Fruit fly (Drosophila melanogaster) whole organism, pupa: ENCODE measurements around the gene jvl.

ENCODE experiments used
- CG14655 ChIP-seq: fragments of 200-800 bp; sonication (Bioruptor generic); optimal IDR thresholded peaks from 3 replicates; lab custom pipeline; 2017; ENCODE audit warnings: mild to moderate bottlenecking, missing biosample characterization, missing genetic modification reagents, missing genetic modification characterization
- CG15710 ChIP-seq: fragments of 200-800 bp; sonication (Bioruptor generic); optimal IDR thresholded peaks from 2 replicates; lab custom pipeline; 2018; ENCODE audit warnings: missing biosample characterization, mild to moderate bottlenecking, missing genetic modification characterization, moderate library complexity
- CG8159 ChIP-seq: fragments of 200-800 bp; sonication (Bioruptor generic); optimal IDR thresholded peaks from 3 replicates; lab custom pipeline; 2018; ENCODE audit warnings: missing biosample characterization, mild to moderate bottlenecking, missing genetic modification characterization, moderate library complexity
- CG9948 ChIP-seq: fragments of 200-800 bp; sonication (Bioruptor generic); optimal IDR thresholded peaks from 2 replicates; lab custom pipeline; 2018; ENCODE audit warnings: missing biosample characterization, mild to moderate bottlenecking, missing genetic modification characterization, moderate library complexity
- D1 ChIP-seq: fragments of 200-800 bp; sonication (Bioruptor generic); optimal IDR thresholded peaks from 2 replicates; lab custom pipeline; 2018; ENCODE audit warnings: missing biosample characterization, mild to moderate bottlenecking, missing genetic modification characterization, moderate library complexity
- EcR ChIP-seq: fragments of 200-800 bp; sonication (Bioruptor generic); optimal IDR thresholded peaks from 3 replicates; lab custom pipeline; 2019; ENCODE audit warnings: missing biosample characterization, missing genetic modification characterization, mild to moderate bottlenecking, moderate library complexity, missing genetic modification reagents
- Pif1A ChIP-seq: fragments of 200-800 bp; sonication (Bioruptor generic); optimal IDR thresholded peaks from 3 replicates; lab custom pipeline; 2016; ENCODE audit warnings: missing biosample characterization, missing genetic modification characterization
- Snoo ChIP-seq: fragments of 200-800 bp; sonication (Bioruptor generic); optimal IDR thresholded peaks from 3 replicates; lab custom pipeline; 2017; ENCODE audit warnings: missing biosample characterization, mild to moderate bottlenecking, missing genetic modification characterization, inconsistent platforms
- fd96Ca ChIP-seq: fragments of 200-800 bp; sonication (Bioruptor generic); IDR thresholded peaks from 3 replicates; pipeline ENCODE4 v1.3.6; 2022; ENCODE audit warnings: missing biosample characterization, missing genetic modification characterization
- rn ChIP-seq: fragments of 200-800 bp; sonication (Bioruptor generic); IDR thresholded peaks from 2 replicates; pipeline ENCODE4 v1.3.6; 2022; ENCODE audit warnings: missing biosample characterization, missing genetic modification characterization

- TF ChIP-seq D1 (tag; lab: Kevin White, UChicago) (no peak), fd96Ca (GFP tag; lab: Robert Waterston, UW) (no peak), CG15710 (tag; lab: Kevin White, UChicago) (no peak), CG14655 (GFP tag; lab: Kevin White, UChicago) (no peak), rn (GFP tag; lab: Robert Waterston, UW) (no peak), Snoo (tag; lab: Kevin White, UChicago) (peak; percentile 42), Pif1A (GFP tag; lab: Kevin White, UChicago) (peak; percentile 55), CG8159 (tag; lab: Kevin White, UChicago) (no peak), EcR (peak; percentile 67), CG9948 (tag; lab: Kevin White, UChicago) (no peak)
These were observed 10.2 kb upstream of the jvl start, which contains the start of gene CG7530 for dm6 chr3R:14731061-14731780.
